Worm (Caenorhabditis elegans) whole organism, L3 larva: ENCODE results near the gene C51E3.6.

Experiments used
- ama-1 ChIP-seq: fragments of 150-350 bp; optimal IDR thresholded peaks from 2 replicates; lab custom pipeline; 2018
- elt-1 ChIP-seq: fragments of 150-350 bp; optimal IDR thresholded peaks from 2 replicates; lab custom pipeline; 2014; ENCODE audit warnings: missing biosample characterization, missing genetic modification characterization
- elt-2 ChIP-seq: sonication (generic microtip); optimal IDR thresholded peaks from 2 replicates; lab custom pipeline; 2016; ENCODE audit warnings: missing genetic modification reagents, mild to moderate bottlenecking, missing genetic modification characterization, missing compliant biosample characterization
- fkh-10 ChIP-seq: sonication (generic microtip); optimal IDR thresholded peaks from 2 replicates; lab custom pipeline; 2017; ENCODE audit warnings: missing biosample characterization, missing genetic modification reagents, missing genetic modification characterization
- jun-1 ChIP-seq: fragments of 150-350 bp; optimal IDR thresholded peaks from 2 replicates; lab custom pipeline; 2014; ENCODE audit warnings: missing biosample characterization, missing genetic modification reagents, missing genetic modification characterization
- nfya-1 ChIP-seq: sonication (generic microtip); optimal IDR thresholded peaks from 2 replicates; lab custom pipeline; 2017; ENCODE audit warnings: missing genetic modification characterization, mild to moderate bottlenecking, missing compliant biosample characterization, antibody characterized with exemption, moderate library complexity; ENCODE audit not compliant: insufficient read depth
- nhr-11 ChIP-seq: fragments of 150-350 bp; optimal IDR thresholded peaks from 2 replicates; lab custom pipeline; 2014; ENCODE audit warnings: missing biosample characterization, missing genetic modification characterization
- nhr-12 ChIP-seq: fragments of 150-350 bp; optimal IDR thresholded peaks from 2 replicates; lab custom pipeline; 2014; ENCODE audit warnings: missing biosample characterization, missing genetic modification characterization
- nhr-76 ChIP-seq: fragments of 150-350 bp; sonication (generic microtip); optimal IDR thresholded peaks from 5 replicates; lab custom pipeline; 2014; ENCODE audit warnings: missing biosample characterization, missing genetic modification characterization
- snpc-4 ChIP-seq: fragments of 150-350 bp; optimal IDR thresholded peaks from 2 replicates; lab custom pipeline; 2014; ENCODE audit warnings: missing biosample characterization, missing genetic modification characterization
- unc-39 ChIP-seq: sonication (generic microtip); optimal IDR thresholded peaks from 4 replicates; lab custom pipeline; 2017; ENCODE audit warnings: missing biosample characterization, missing genetic modification characterization
- unc-62 ChIP-seq: fragments of 150-350 bp; sonication (generic microtip); optimal IDR thresholded peaks from 4 replicates; lab custom pipeline; 2014; ENCODE audit warnings: missing biosample characterization, missing genetic modification reagents, missing genetic modification characterization
- ztf-11 ChIP-seq: fragments of 150-350 bp; optimal IDR thresholded peaks from 2 replicates; lab custom pipeline; 2014; ENCODE audit warnings: missing biosample characterization, missing genetic modification characterization
- ztf-4 ChIP-seq: fragments of 150-350 bp; optimal IDR thresholded peaks from 2 replicates; lab custom pipeline; 2014; ENCODE audit warnings: missing biosample characterization, missing genetic modification characterization

ce11 chrV:10191242-10191641 lies 25.0 kb upstream of the C51E3.6 start:
- no peak for TF ChIP-seq nhr-12
- TF ChIP-seq nfya-1 (tag; lab: Kevin White, UChicago) = no peak
- TF ChIP-seq jun-1 (tag; lab: Kevin White, UChicago) = no peak
- no peak for TF ChIP-seq ama-1
- no peak for TF ChIP-seq snpc-4 (tag; lab: Kevin White, UChicago)
- TF ChIP-seq ztf-4 (tag; lab: Kevin White, UChicago) = no peak
- TF ChIP-seq elt-1 (tag; lab: Kevin White, UChicago) = no peak
- no peak for TF ChIP-seq unc-62
- no peak for TF ChIP-seq nhr-76 (tag; lab: Kevin White, UChicago)
- no peak for TF ChIP-seq nhr-11 (tag; lab: Kevin White, UChicago)
- TF ChIP-seq ztf-11 (tag; lab: Kevin White, UChicago) = no peak
- TF ChIP-seq fkh-10 (GFP tag; lab: Kevin White, UChicago) = no peak
- peak; percentile 22 for TF ChIP-seq elt-2 (tag; lab: Kevin White, UChicago)
- TF ChIP-seq unc-39 = no peak
